Worm (Caenorhabditis elegans) whole organism, midembryonic: ENCODE measurements around the gene mec-17.
A peak's percentile ranks its signal among the peaks of the same experiment; 100 is the strongest.

Experiments
- T22C8.4 ChIP-seq: fragments of 200-800 bp; sonication (Bioruptor generic); IDR thresholded peaks from 2 replicates; pipeline ENCODE4 v1.3.6; 2022; ENCODE audit warnings: missing genetic modification characterization, missing compliant biosample characterization
- cog-1 ChIP-seq: sonication (generic microtip); optimal IDR thresholded peaks from 2 replicates; lab custom pipeline; 2016; ENCODE audit warnings: missing genetic modification characterization, missing compliant biosample characterization
- flt-1 ChIP-seq: fragments of 200-800 bp; sonication (Bioruptor generic); IDR thresholded peaks from 2 replicates; pipeline ENCODE4 v1.3.6; 2022; ENCODE audit warnings: missing genetic modification characterization, missing compliant biosample characterization
- klf-2 ChIP-seq: fragments of 200-800 bp; sonication (Bioruptor generic); conservative IDR thresholded peaks from 2 replicates; pipeline ENCODE4 v1.3.6; 2022; ENCODE audit warnings: missing genetic modification reagents, missing genetic modification characterization, missing compliant biosample characterization
- med-1 ChIP-seq: sonication (generic microtip); optimal IDR thresholded peaks from 2 replicates; lab custom pipeline; 2017; ENCODE audit warnings: missing genetic modification characterization, mild to moderate bottlenecking, missing compliant biosample characterization, antibody characterized with exemption, missing genetic modification reagents; ENCODE audit not compliant: insufficient read depth
- ref-1 ChIP-seq: fragments of 200-800 bp; sonication (Bioruptor generic); conservative IDR thresholded peaks from 2 replicates; pipeline ENCODE4 v1.3.6; 2022; ENCODE audit warnings: missing genetic modification reagents, missing genetic modification characterization, missing compliant biosample characterization
- tab-1 ChIP-seq: fragments of 200-800 bp; sonication (Bioruptor generic); IDR thresholded peaks from 2 replicates; pipeline ENCODE4 v1.3.6; 2022; ENCODE audit warnings: missing genetic modification characterization, missing compliant biosample characterization
- ztf-23 ChIP-seq: fragments of 200-800 bp; sonication (Bioruptor generic); IDR thresholded peaks from 2 replicates; pipeline ENCODE4 v1.3.6; 2022; ENCODE audit warnings: missing genetic modification reagents, missing genetic modification characterization, missing compliant biosample characterization
- ztf-29 ChIP-seq: fragments of 200-800 bp; sonication (Bioruptor generic); IDR thresholded peaks from 2 replicates; pipeline ENCODE4 v1.3.6; 2022; ENCODE audit warnings: missing genetic modification reagents, missing genetic modification characterization, missing compliant biosample characterization

Gene mec-17

DNA sequence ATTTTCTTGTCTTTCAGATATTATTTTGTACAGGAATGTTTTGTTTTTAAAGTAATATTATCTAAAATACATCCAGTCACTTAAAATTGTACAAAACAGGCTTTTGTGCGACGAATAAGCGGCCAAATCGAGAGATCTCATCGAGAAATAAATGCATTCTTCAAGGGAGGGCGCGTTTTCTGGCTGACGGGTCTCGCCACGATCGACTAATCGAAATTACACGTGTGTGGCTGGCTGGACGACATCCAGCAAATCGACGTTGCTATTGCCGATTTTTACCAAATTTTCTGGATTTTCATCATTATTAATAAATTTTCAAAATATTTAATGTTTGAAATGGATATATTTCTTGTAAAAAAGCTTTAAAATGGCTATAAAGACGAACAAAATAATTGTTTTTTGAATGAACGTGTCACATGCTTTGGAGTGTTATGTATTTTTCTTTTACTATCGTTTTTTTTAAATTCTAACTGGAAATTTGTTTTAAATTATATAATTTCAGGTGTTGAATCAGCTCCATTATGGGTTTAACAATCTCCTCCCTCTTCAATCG is 4.9 kb downstream of the mec-17 start, which contains the start of gene arf-5:
arf-5 (plus strand) TSS at position 503 of the 553 bp plus-strand sequence.
- TF ChIP-seq cog-1: peak; percentile 20
- TF ChIP-seq ztf-29 (GFP tag; lab: Robert Waterston, UW): no peak

DNA sequence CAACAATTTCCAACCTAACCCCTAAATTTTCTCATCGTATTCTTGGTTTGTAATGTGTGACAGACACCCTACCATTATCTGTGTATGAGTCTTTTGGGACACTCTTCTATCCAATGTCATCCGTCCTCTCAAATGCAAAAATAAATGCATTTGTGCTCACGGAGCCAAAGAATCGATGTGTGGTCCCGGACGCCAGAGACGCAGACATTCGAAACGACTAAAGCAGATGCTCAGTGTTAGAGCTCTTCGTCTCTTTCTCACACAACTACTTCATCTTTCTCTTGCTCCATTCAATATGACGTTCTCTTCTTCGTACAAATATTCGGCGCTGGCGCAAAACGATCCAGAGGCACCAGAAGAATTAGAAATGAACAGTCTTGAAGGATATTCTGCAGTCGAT is 7.4 kb downstream of the mec-17 start, which contains the start of gene unc-24:
unc-24 (plus strand) TSS at position 283 of the 400 bp plus-strand sequence.
- no peak for TF ChIP-seq ztf-23 (GFP tag; lab: Robert Waterston, UW)
- no peak for TF ChIP-seq cog-1
- no peak for TF ChIP-seq T22C8.4 (GFP tag; lab: Robert Waterston, UW)
- no peak for TF ChIP-seq med-1 (GFP tag; lab: Kevin White, UChicago)
- TF ChIP-seq ztf-29 (GFP tag; lab: Robert Waterston, UW): no peak
- TF ChIP-seq flt-1 (GFP tag; lab: Robert Waterston, UW): no peak
- no peak for TF ChIP-seq klf-2 (GFP tag; lab: Robert Waterston, UW)
- TF ChIP-seq ref-1 (GFP tag; lab: Robert Waterston, UW): no peak
- TF ChIP-seq tab-1 (GFP tag; lab: Robert Waterston, UW): no peak

DNA sequence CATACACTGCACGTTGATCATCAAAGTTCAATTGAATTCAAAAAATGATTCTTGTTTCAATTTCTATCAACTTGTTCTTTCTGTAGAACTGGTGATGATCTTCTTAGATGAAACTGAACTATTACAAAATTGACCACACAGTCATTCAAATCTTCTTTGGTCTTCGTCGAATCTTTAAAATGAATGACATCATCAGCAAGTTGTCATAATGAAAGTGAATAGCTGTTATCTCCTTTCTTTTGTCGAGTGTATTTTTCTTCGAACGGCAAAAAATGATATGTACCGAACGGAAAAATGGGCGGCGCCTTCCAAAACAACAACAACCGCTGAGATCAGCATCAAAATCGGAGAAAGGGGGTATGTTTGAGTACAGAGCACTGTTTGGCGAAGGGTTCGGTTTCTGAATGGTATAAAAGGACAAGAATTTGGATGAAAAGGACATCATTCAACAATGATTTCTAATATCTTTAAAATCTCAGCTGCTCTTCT is 9.5 kb downstream of the mec-17 start, which contains the start of gene ora-1:
ora-1 (plus strand) TSS at position 439 of the 489 bp plus-strand sequence.
- TF ChIP-seq ztf-23 (GFP tag; lab: Robert Waterston, UW): no peak
- TF ChIP-seq T22C8.4 (GFP tag; lab: Robert Waterston, UW): no peak
- TF ChIP-seq flt-1 (GFP tag; lab: Robert Waterston, UW): no peak
- TF ChIP-seq ztf-29 (GFP tag; lab: Robert Waterston, UW): no peak
- no peak for TF ChIP-seq ref-1 (GFP tag; lab: Robert Waterston, UW)
- TF ChIP-seq cog-1: no peak
- TF ChIP-seq med-1 (GFP tag; lab: Kevin White, UChicago): no peak
- no peak for TF ChIP-seq klf-2 (GFP tag; lab: Robert Waterston, UW)
- TF ChIP-seq tab-1 (GFP tag; lab: Robert Waterston, UW): no peak

DNA sequence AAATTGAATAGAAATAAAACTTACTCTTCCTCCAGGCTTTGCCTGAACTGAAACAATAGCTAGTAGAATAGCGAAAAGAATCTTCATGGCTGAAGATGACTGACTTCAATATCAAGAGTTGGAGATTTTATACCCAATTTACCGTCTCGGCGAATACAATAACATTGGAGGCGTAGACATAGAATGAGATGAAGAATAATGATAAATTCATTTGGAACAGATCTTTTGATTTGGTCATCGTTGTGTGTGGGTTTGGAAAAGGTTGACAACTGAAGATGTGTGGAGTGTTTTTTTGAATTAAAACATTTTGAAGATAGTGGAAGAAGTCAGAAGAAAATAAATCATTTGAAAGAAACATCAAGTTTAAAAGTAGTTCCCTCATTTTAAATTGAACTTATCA is 10.8 kb downstream of the mec-17 start, which contains the start of gene F57H12.6:
F57H12.6 (minus strand) TSS at position 101 of the 400 bp plus-strand sequence.
- no peak for TF ChIP-seq cog-1

DNA sequence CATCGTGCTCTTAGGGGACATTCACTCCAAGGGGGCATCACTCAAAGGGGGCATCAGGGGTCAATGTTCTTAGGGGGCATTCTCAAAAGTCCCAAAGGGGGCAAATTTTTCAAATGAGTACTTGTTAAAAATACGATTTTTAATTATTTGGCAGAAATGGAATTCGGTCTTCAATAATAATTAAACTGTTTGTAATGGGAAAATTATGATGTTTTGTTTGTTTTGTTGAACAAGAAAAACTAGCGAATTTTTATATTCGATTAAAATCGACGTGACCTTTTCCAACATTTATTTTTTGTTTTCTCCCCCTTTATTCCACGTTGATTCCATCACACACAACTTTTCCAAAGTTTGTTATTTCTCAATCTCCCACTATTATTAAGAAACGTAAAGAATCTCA is 20.0 kb downstream of the mec-17 start, which contains the start of gene F57H12.5:
F57H12.5 (plus strand) TSS at position 301 of the 400 bp plus-strand sequence.
- no peak for TF ChIP-seq klf-2 (GFP tag; lab: Robert Waterston, UW)
- no peak for TF ChIP-seq cog-1
- no peak for TF ChIP-seq tab-1 (GFP tag; lab: Robert Waterston, UW)
- TF ChIP-seq ztf-23 (GFP tag; lab: Robert Waterston, UW): no peak
- no peak for TF ChIP-seq flt-1 (GFP tag; lab: Robert Waterston, UW)
- no peak for TF ChIP-seq ref-1 (GFP tag; lab: Robert Waterston, UW)
- TF ChIP-seq T22C8.4 (GFP tag; lab: Robert Waterston, UW): no peak
- TF ChIP-seq med-1 (GFP tag; lab: Kevin White, UChicago): no peak
- TF ChIP-seq ztf-29 (GFP tag; lab: Robert Waterston, UW): no peak

DNA sequence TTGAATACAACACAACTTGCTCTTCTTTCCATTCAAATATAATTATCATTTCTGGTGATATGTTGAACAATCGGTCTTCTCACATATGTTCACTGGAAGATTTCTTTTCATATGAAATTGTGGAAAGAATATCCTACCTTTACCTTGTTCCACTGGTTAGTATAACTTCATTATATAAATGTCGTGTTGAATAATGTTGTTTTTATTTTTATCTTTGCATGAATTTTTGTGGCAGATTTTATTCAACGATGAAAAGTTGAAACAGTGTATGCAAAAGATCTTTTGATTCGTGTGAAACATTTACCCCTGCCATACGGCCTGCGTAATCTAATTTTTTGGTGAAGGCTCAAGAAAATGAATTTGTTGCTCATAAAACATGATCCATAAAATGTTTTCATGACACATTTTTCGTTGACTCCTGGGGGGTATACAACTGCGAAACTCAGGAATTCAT is 25.1 kb downstream of the mec-17 start:
- TF ChIP-seq T22C8.4 (GFP tag; lab: Robert Waterston, UW): no peak
- TF ChIP-seq cog-1: no peak
- no peak for TF ChIP-seq ztf-29 (GFP tag; lab: Robert Waterston, UW)
- no peak for TF ChIP-seq med-1 (GFP tag; lab: Kevin White, UChicago)
- TF ChIP-seq klf-2 (GFP tag; lab: Robert Waterston, UW): no peak
- no peak for TF ChIP-seq ref-1 (GFP tag; lab: Robert Waterston, UW)
- TF ChIP-seq flt-1 (GFP tag; lab: Robert Waterston, UW): no peak
- no peak for TF ChIP-seq tab-1 (GFP tag; lab: Robert Waterston, UW)
- no peak for TF ChIP-seq ztf-23 (GFP tag; lab: Robert Waterston, UW)

DNA sequence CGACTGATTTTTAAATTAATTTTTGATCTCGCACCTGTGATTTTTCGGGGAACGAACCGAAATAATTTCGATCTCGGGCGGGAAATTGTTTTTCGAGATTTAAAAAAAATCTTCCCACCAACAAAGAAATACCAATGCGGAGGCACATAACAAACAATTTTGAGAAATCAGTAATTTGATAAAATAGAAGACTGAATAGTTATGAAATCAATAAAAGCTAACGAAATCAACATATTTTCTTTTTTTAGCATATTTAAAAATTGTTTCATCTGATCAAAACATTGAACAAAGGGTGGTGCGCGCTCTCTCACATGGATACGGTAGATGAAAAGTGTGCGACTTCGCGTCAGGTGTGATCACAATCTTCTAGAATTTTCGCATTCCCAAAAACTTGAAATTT is 28.9 kb downstream of the mec-17 start:
- TF ChIP-seq ztf-23 (GFP tag; lab: Robert Waterston, UW) (no peak), ref-1 (GFP tag; lab: Robert Waterston, UW) (no peak), flt-1 (GFP tag; lab: Robert Waterston, UW) (no peak), T22C8.4 (GFP tag; lab: Robert Waterston, UW) (no peak), cog-1 (no peak)

DNA sequence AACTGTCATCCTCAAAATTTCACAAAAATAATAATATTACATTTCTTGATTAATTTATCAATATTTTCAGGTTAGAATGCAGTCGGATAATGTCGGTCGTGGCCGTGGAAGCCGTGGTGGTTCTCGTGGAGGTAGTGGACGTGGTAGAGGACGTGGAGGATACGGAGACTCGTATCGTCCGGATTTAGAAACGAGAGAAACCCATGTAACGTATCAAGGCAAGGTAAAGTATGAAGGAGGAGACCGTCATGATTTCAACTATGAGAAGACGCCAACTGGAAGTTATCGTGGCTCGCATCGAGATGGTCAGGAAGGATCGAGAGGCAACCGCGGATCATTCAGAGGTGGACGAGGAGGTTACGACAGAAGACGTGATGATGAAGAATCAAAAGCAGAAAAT is 29.5 kb downstream of the mec-17 start, which contains the start of gene frpr-10:
frpr-10 (plus strand) TSS at position 301 of the 400 bp plus-strand sequence.
- TF ChIP-seq T22C8.4 (GFP tag; lab: Robert Waterston, UW) (no peak), klf-2 (GFP tag; lab: Robert Waterston, UW) (no peak), cog-1 (no peak), tab-1 (GFP tag; lab: Robert Waterston, UW) (no peak), ref-1 (GFP tag; lab: Robert Waterston, UW) (no peak), med-1 (GFP tag; lab: Kevin White, UChicago) (no peak), ztf-29 (GFP tag; lab: Robert Waterston, UW) (no peak)

DNA sequence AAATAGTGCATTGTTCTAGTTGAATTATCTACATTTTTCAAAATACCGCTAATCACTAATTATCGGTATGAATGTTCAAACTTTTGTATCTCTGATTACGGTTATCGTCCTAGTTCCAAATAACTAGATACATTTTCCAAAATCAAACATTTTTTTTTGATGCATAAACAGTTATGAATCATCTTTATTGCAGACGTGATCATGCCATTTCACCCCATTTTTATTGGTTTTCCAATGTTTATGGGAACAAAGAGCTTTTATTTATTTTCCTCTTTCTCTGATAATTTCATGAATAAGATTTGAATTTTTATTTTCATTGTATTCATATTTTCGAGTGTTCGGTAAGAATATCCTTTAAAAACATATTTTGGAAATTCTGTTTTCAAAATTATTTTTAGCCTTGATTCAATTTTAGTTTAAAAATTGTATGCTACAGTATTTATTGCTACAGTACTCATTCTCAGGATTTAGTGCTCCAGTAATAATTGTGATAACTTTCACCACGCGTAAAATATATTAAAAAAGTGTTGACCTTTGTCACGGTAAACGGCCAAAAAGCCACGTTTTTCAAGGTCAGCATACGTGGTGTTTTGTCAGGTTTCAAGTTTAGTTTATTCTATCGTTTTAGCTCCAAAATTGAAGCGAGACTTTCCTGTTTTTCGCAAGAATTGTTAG is 30.2 kb downstream of the mec-17 start, which contains the start of gene csr-1:
csr-1 (plus strand) TSS at position 625 of the 675 bp plus-strand sequence.
- TF ChIP-seq klf-2 (GFP tag; lab: Robert Waterston, UW) (no peak), ztf-23 (GFP tag; lab: Robert Waterston, UW) (no peak), tab-1 (GFP tag; lab: Robert Waterston, UW) (no peak), T22C8.4 (GFP tag; lab: Robert Waterston, UW) (no peak), med-1 (GFP tag; lab: Kevin White, UChicago) (no peak), ztf-29 (GFP tag; lab: Robert Waterston, UW) (no peak), cog-1 (no peak), flt-1 (GFP tag; lab: Robert Waterston, UW) (no peak), ref-1 (GFP tag; lab: Robert Waterston, UW) (no peak)
